Worm (Caenorhabditis elegans) whole organism, midembryonic: Measurements from ENCODE around the gene clec-62.

Experiments used
- cog-1 ChIP-seq: sonication (generic microtip); optimal IDR thresholded peaks from 2 replicates; lab custom pipeline; 2016; ENCODE audit warnings: missing genetic modification characterization, missing compliant biosample characterization
- klf-2 ChIP-seq: fragments of 200-800 bp; sonication (Bioruptor generic); conservative IDR thresholded peaks from 2 replicates; pipeline ENCODE4 v1.3.6; 2022; ENCODE audit warnings: missing genetic modification reagents, missing genetic modification characterization, missing compliant biosample characterization
- tab-1 ChIP-seq: fragments of 200-800 bp; sonication (Bioruptor generic); IDR thresholded peaks from 2 replicates; pipeline ENCODE4 v1.3.6; 2022; ENCODE audit warnings: missing genetic modification characterization, missing compliant biosample characterization

- TF ChIP-seq tab-1 (no peak), klf-2 (GFP tag; lab: Robert Waterston, UW) (no peak), cog-1 (no peak)
Measured at ce11 chrII:12901025-12901424, 6.1 kb upstream of the clec-62 start, which contains the start of gene clec-65.
